Worm (Caenorhabditis elegans) whole organism, L4/young adult: ENCODE measurements around the gene fbxa-148.
"Not testable (repeated sequence)": the region's sequence is repeated elsewhere in the genome, so short reads cannot be mapped to it uniquely, and the experiment has no call there.

ENCODE experiments used
- W03F9.2 ChIP-seq: fragments of 150-350 bp; optimal IDR thresholded peaks from 2 replicates; lab custom pipeline; 2014; ENCODE audit warnings: missing biosample characterization, missing genetic modification characterization
- dao-5 ChIP-seq: sonication (generic microtip); optimal IDR thresholded peaks from 2 replicates; lab custom pipeline; 2016; ENCODE audit warnings: missing genotype, missing genetic modification characterization, moderate library complexity, missing compliant biosample characterization
- him-1 ChIP-seq: sonication (generic microtip); optimal IDR thresholded peaks from 2 replicates; lab custom pipeline; 2016; ENCODE audit warnings: missing genotype, missing genetic modification reagents, missing genetic modification characterization, missing compliant biosample characterization

Gene fbxa-148

DNA sequence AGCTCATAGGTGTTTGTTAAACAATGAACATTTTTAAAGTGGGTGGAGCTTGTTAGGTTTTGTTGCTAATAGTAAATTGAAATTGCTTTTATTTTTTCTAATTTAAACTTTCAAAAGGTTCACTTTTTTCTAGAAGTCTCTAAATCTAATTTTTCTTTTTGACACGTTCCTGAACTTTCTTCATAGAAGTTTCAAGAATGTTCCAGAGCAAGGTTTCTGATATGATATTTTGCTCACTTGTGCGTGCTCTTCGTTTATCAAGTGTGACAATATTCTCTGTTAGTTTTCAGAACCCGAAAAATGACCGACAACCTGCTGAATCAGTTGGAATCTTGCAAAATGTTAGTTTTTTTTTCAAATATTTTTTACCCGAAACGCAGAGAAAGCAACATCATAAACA lies at the start of gene fbxa-148:
Gene fbxa-148, plus strand, starts transcription at position 301 of the 400 bp plus-strand sequence.
- not testable (repeated sequence) for TF ChIP-seq dao-5, W03F9.2, him-1 (tag; lab: Kevin White, UChicago)

DNA sequence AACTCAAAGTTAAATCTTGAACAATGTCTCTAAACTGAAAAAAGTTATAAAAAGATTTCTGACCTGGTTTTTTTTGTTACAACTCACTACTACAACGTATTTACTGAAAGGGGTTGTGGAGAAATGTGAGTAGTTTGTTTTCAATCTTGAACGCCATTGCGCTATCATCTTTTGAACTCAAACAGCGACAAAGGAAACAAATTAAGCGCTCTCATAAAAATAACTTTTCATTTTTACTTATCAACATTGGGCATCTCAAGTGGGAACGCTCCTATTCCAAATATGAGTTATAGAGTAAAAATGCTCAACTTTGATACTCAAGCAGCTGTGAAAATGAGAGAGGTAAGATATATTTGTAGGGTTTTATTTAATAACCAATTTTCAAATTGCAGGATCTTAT lies 45.4 kb upstream of the fbxa-148 start, which contains the start of gene F09C6.15:
Gene F09C6.15, plus strand, starts transcription at position 301 of the 400 bp plus-strand sequence.
- no peak for TF ChIP-seq dao-5 (tag; lab: Kevin White, UChicago)
- no peak for TF ChIP-seq him-1 (tag; lab: Kevin White, UChicago)
- no peak for TF ChIP-seq W03F9.2 (tag; lab: Kevin White, UChicago)

DNA sequence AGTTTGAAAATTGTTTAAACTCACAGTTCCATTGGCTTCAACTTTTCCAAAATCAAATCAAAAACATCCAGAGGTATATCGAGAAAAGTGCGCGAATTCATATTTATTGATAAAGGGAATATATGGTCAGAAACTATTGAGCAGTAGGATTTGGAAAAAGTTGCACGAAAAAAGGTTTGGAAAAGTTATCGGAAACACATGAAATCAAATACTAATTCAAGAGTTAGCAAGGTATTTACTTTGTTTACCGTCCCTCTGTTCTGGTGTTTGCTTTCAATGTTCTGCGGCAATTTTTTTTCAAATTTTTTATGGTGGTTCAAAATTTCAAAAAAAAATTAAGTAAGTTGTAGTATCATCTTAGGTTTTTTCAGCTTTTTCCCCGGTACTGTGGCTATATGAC lies 39.5 kb upstream of the fbxa-148 start, which contains the start of gene fbxa-45:
Gene fbxa-45, minus strand, starts transcription at position 101 of the 400 bp plus-strand sequence.
- TF ChIP-seq W03F9.2 (tag; lab: Kevin White, UChicago) (no peak), dao-5 (tag; lab: Kevin White, UChicago) (no peak), him-1 (tag; lab: Kevin White, UChicago) (no peak)

ce11 chrV:16902726-16903125 lies 36.1 kb upstream of the fbxa-148 start, which contains the start of gene srd-68:
TSS of gene srd-68 (minus strand) at chrV:16902826.
- TF ChIP-seq W03F9.2 (tag; lab: Kevin White, UChicago) (no peak), him-1 (tag; lab: Kevin White, UChicago) (no peak), dao-5 (tag; lab: Kevin White, UChicago) (no peak)

- TF ChIP-seq W03F9.2 (tag; lab: Kevin White, UChicago) (no peak), him-1 (tag; lab: Kevin White, UChicago) (no peak), dao-5 (tag; lab: Kevin White, UChicago) (no peak)
Measured at ce11 chrV:16904612-16905011, 34.2 kb upstream of the fbxa-148 start, which contains the start of gene nhr-262. TSS of gene nhr-262 (plus strand) at chrV:16904912.

DNA sequence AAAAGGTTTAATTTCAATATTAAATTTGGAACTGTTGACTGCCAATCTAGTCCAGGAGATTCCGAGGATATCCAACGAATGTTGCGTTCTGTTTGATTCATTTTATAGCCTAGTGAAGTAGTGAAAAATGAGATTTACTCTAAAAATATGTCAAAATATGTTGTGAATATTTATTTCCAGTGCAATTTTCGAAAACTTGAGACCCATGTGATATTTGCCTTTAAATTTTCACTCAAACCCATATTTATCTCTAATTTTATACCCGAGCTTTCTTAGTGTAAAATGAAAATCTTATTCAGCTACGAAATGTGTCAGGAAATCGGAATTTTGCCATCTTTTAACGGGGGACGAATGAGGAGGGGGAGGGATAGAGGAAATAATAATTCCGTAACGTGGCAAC lies 29.0 kb upstream of the fbxa-148 start, which contains the start of gene F09C6.16:
Gene F09C6.16, minus strand, starts transcription at position 101 of the 400 bp plus-strand sequence.
- TF ChIP-seq him-1 (tag; lab: Kevin White, UChicago) (no peak), W03F9.2 (tag; lab: Kevin White, UChicago) (no peak), dao-5 (tag; lab: Kevin White, UChicago) (no peak)

ce11 chrV:16910864-16911263 lies 28.0 kb upstream of the fbxa-148 start:
- TF ChIP-seq dao-5 (tag; lab: Kevin White, UChicago) (no peak), him-1 (tag; lab: Kevin White, UChicago) (no peak), W03F9.2 (tag; lab: Kevin White, UChicago) (no peak)

DNA sequence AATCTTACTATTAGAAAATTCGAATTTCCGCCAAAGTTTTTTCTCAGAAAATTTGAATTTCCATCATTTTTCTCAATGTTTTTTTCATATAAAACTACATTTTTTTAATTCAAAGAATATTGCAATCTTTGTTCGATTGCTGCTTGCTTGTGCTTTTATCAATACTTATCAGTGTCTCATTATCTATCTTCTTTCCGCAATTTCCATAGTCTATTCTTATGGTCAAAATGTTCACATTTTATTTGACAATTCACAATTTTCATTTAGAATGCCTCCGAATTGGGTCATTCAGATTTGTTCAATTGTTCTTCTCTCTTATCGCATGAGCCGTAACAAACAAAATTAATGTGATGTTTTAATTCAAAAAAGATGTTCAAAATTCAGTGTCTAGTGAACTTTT lies 27.5 kb upstream of the fbxa-148 start:
- TF ChIP-seq W03F9.2 (tag; lab: Kevin White, UChicago) (no peak), him-1 (tag; lab: Kevin White, UChicago) (no peak), dao-5 (tag; lab: Kevin White, UChicago) (no peak)

DNA sequence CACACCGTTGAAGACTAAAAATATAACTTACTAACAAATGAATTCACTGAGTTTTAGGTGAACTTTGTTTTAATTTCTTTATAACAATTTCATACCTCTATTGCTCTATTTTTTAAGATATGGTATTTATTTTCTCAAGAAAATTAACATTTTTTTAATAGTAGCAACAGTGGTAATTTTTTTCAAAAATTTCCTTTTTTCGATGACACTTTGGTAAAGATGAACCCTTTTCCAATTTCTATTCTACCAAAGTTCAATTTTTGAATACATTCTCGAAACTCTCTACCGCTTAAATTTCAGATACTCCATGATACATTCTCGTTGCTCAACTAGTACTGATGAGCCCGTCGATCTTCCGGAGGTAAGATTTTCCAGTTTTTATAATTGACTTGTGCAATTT lies 26.9 kb upstream of the fbxa-148 start, which contains the start of gene nhr-116:
Gene nhr-116, plus strand, starts transcription at position 301 of the 400 bp plus-strand sequence.
- TF ChIP-seq W03F9.2 (tag; lab: Kevin White, UChicago) (no peak), dao-5 (tag; lab: Kevin White, UChicago) (no peak), him-1 (tag; lab: Kevin White, UChicago) (no peak)

- no peak for TF ChIP-seq dao-5 (tag; lab: Kevin White, UChicago)
- TF ChIP-seq W03F9.2 (tag; lab: Kevin White, UChicago) = no peak
- no peak for TF ChIP-seq him-1 (tag; lab: Kevin White, UChicago)
Measured at ce11 chrV:16916079-16916478, 22.8 kb upstream of the fbxa-148 start, which contains the start of gene F09C6.10. TSS of gene F09C6.10 (minus strand) at chrV:16916179.

DNA sequence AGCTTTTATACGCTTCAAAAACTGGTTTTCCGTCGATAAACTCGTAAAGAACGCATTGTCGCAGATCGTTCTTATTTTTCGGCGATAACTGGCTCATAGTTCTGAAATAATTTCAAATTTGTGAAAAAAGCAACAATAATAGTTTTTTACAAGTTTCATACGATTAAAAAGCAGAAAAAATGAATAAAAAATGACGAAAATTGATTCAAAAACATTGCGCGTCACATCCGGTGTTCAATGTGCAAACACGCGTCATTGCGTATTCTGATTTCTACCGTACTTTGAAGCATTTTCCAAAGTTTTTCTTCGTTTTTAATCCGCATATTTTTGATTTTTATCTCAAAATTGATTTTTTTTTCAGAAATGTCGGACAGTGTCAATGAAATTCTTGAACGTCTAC lies 20.5 kb upstream of the fbxa-148 start, which contains the start of the genes fbxa-206 and Y102A5C.2:
Gene fbxa-206, minus strand, starts transcription at position 101 of the 400 bp plus-strand sequence.
Gene Y102A5C.2, plus strand, starts transcription at position 354 of the 400 bp plus-strand sequence.
- TF ChIP-seq dao-5 (tag; lab: Kevin White, UChicago) (no peak), him-1 (tag; lab: Kevin White, UChicago) (no peak), W03F9.2 (tag; lab: Kevin White, UChicago) (no peak)

ce11 chrV:16919675-16920074 lies 19.2 kb upstream of the fbxa-148 start:
- no peak for TF ChIP-seq dao-5 (tag; lab: Kevin White, UChicago)
- TF ChIP-seq W03F9.2 (tag; lab: Kevin White, UChicago) = no peak
- TF ChIP-seq him-1 (tag; lab: Kevin White, UChicago) = no peak

DNA sequence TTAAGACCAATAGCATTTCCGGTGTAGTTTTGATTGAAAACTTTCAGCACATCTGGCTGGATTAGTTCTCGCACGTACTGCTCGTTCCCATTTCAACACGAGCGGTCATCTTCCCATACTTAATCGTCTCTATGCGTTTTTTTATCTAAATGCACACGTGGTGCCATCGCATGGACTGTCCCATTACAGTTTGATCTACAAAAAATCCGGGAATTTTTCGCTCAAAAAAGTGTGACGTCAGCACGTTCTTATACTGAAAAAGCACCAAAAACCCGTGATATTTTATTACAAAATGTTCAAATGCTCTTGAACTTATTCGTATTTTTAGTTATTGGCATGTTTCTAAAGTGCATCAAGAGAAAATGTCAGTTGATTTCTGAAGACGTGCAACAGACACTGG lies 16.9 kb upstream of the fbxa-148 start, which contains the start of gene Y102A5C.4:
Gene Y102A5C.4, plus strand, starts transcription at position 301 of the 400 bp plus-strand sequence.
- TF ChIP-seq W03F9.2 (tag; lab: Kevin White, UChicago) = no peak
- TF ChIP-seq him-1 (tag; lab: Kevin White, UChicago) = no peak
- no peak for TF ChIP-seq dao-5 (tag; lab: Kevin White, UChicago)
